Worm (Caenorhabditis elegans): ENCODE data around the gene wrt-2.
A peak's percentile ranks its signal among the peaks of the same experiment; 100 is the strongest.

DNA sequence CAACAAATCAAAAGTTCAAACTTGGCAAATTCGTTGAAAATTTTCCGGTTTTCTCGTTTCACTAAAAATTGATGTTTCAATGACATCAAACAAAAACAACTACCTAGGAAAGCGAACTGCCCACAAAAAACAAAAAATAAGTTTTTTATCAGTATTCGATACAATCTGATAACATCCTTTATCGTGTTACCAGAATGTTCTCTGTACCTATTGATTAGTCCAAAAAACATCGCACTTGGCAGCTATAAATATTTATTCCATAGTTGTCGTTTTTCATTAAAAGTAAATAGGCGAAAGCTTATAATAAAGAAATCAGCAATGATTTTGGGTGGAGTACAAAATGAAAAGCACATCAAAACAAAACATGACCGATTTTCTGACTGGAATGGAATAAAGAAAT is 23.1 kb upstream of the wrt-2 start:
- no peak for TF ChIP-seq ZK546.5 (tag; optimal IDR thresholded peaks at IDR 0.05)
- peak; percentile 30 for TF ChIP-seq fos-1 (tag; optimal IDR thresholded peaks at IDR 0.05)
- TF ChIP-seq nhr-12 (tag; optimal IDR thresholded peaks at IDR 0.05): no peak
- TF ChIP-seq mbf-1 (tag; optimal IDR thresholded peaks at IDR 0.05): no peak
- TF ChIP-seq elt-3 (tag; optimal IDR thresholded peaks at IDR 0.05): no peak
- no peak for TF ChIP-seq dmd-4 (tag; optimal IDR thresholded peaks at IDR 0.05)
- TF ChIP-seq nhr-21 (tag; optimal IDR thresholded peaks at IDR 0.05): peak; percentile 49
